Fruit fly (Drosophila melanogaster): ENCODE measurements around the gene CG31524.

dm6 chr3R:30518274-30518873 is 4.2 kb upstream of the CG31524 start:
- no peak for TF ChIP-seq rgr (GFP tag; optimal IDR thresholded peaks at IDR 0.05)
- TF ChIP-seq psq (GFP tag; optimal IDR thresholded peaks at IDR 0.05): no peak
- TF ChIP-seq Sp1 (GFP tag; optimal IDR thresholded peaks at IDR 0.05): no peak
- TF ChIP-seq lola (GFP tag; optimal IDR thresholded peaks at IDR 0.05): no peak
- TF ChIP-seq sv (GFP tag; optimal IDR thresholded peaks at IDR 0.05): no peak
- TF ChIP-seq dmrt93B (GFP tag; optimal IDR thresholded peaks at IDR 0.05): no peak
- TF ChIP-seq Vsx2 (GFP tag; optimal IDR thresholded peaks at IDR 0.05; ENCODE audit: partially characterized antibody): no peak

Data from whole organism, wandering third instar larva.